Fruit fly (Drosophila melanogaster) whole organism, embryonic: Measurements from ENCODE around the gene Dis3.

ENCODE experiments used
- Antp ChIP-seq: fragments of 200-800 bp; sonication (Bioruptor generic); optimal IDR thresholded peaks from 3 replicates; lab custom pipeline; 2016; ENCODE audit warnings: missing biosample characterization, missing genetic modification characterization
- CG11456 ChIP-seq: fragments of 200-800 bp; sonication (Bioruptor generic); IDR thresholded peaks from 3 replicates; pipeline ENCODE4 v1.3.6; 2022; ENCODE audit warnings: missing biosample characterization, missing genetic modification characterization
- CG11696 ChIP-seq: fragments of 200-800 bp; sonication (Bioruptor generic); IDR thresholded peaks from 2 replicates; pipeline ENCODE4 v1.3.6; 2022; ENCODE audit warnings: missing biosample characterization, missing genetic modification characterization
- CG13287 ChIP-seq: fragments of 200-800 bp; sonication (Bioruptor generic); IDR thresholded peaks from 2 replicates; pipeline ENCODE4 v1.3.6; 2022; ENCODE audit warnings: missing biosample characterization, missing genetic modification characterization; ENCODE audit not compliant: partially characterized antibody
- CG14050 ChIP-seq: fragments of 200-800 bp; sonication (Bioruptor generic); IDR thresholded peaks from 3 replicates; pipeline ENCODE4 v1.3.6; 2022; ENCODE audit warnings: missing biosample characterization, missing genetic modification characterization
- CG14441 ChIP-seq: fragments of 200-800 bp; sonication (Bioruptor generic); IDR thresholded peaks from 2 replicates; pipeline ENCODE4 v1.3.6; 2022; ENCODE audit warnings: missing biosample characterization, missing genetic modification characterization
- CG14667 ChIP-seq: fragments of 200-800 bp; sonication (Bioruptor generic); IDR thresholded peaks from 2 replicates; pipeline ENCODE4 v1.3.6; 2022; ENCODE audit warnings: missing biosample characterization, missing genetic modification characterization
- CG14710 ChIP-seq: fragments of 200-800 bp; sonication (Bioruptor generic); optimal IDR thresholded peaks from 3 replicates; lab custom pipeline; 2019; ENCODE audit warnings: missing biosample characterization, mild to moderate bottlenecking, missing genetic modification characterization, moderate library complexity
- CG17829 ChIP-seq: fragments of 200-800 bp; optimal IDR thresholded peaks from 2 replicates; lab custom pipeline; 2019; ENCODE audit warnings: missing biosample characterization, mild to moderate bottlenecking, missing genetic modification characterization, moderate library complexity
- CG2116 ChIP-seq: fragments of 200-800 bp; sonication (Bioruptor generic); optimal IDR thresholded peaks from 3 replicates; lab custom pipeline; 2018; ENCODE audit warnings: missing biosample characterization, mild to moderate bottlenecking, missing genetic modification characterization
- CG2199 ChIP-seq: fragments of 200-800 bp; sonication (Bioruptor generic); IDR thresholded peaks from 3 replicates; pipeline ENCODE4 v1.3.6; 2022; ENCODE audit warnings: missing biosample characterization, missing genetic modification characterization
- CG30403 ChIP-seq: fragments of 200-800 bp; sonication (Bioruptor generic); optimal IDR thresholded peaks from 3 replicates; lab custom pipeline; 2016; ENCODE audit warnings: missing biosample characterization, missing genetic modification characterization
- CG31365 ChIP-seq: fragments of 200-800 bp; sonication (Bioruptor generic); optimal IDR thresholded peaks from 2 replicates; lab custom pipeline; 2018; ENCODE audit warnings: missing biosample characterization, mild to moderate bottlenecking, missing genetic modification characterization
- CG32767 ChIP-seq: fragments of 200-800 bp; sonication (Bioruptor generic); IDR thresholded peaks from 2 replicates; pipeline ENCODE4 v1.3.6; 2022; ENCODE audit warnings: missing biosample characterization, missing genetic modification characterization
- CG3407 ChIP-seq: fragments of 200-800 bp; sonication (Bioruptor generic); optimal IDR thresholded peaks from 2 replicates; lab custom pipeline; 2018; ENCODE audit warnings: missing biosample characterization, mild to moderate bottlenecking, missing genetic modification characterization
- CG42726 ChIP-seq: fragments of 200-800 bp; sonication (Bioruptor generic); IDR thresholded peaks from 2 replicates; pipeline ENCODE4 v1.3.6; 2022; ENCODE audit warnings: missing biosample characterization, missing genetic modification characterization; ENCODE audit not compliant: partially characterized antibody
- CG43689 ChIP-seq: fragments of 200-800 bp; sonication (Bioruptor generic); IDR thresholded peaks from 2 replicates; pipeline ENCODE4 v1.3.6; 2022; ENCODE audit warnings: missing biosample characterization, missing genetic modification characterization
- CG6254 ChIP-seq: fragments of 200-800 bp; sonication (Bioruptor generic); optimal IDR thresholded peaks from 3 replicates; lab custom pipeline; 2017; ENCODE audit warnings: mild to moderate bottlenecking, missing biosample characterization, missing genetic modification reagents, missing genetic modification characterization
- CG6654 ChIP-seq: fragments of 200-800 bp; sonication (Bioruptor generic); optimal IDR thresholded peaks from 2 replicates; lab custom pipeline; 2017; ENCODE audit warnings: missing biosample characterization, mild to moderate bottlenecking, missing genetic modification characterization
- CG6813 ChIP-seq: fragments of 200-800 bp; sonication (Bioruptor generic); optimal IDR thresholded peaks from 2 replicates; lab custom pipeline; 2017; ENCODE audit warnings: missing biosample characterization, missing genetic modification characterization, mild to moderate bottlenecking, moderate library complexity, missing genetic modification reagents
- CG8290 ChIP-seq, 3 experiments: fragments of 200-800 bp; sonication (Bioruptor generic); optimal IDR thresholded peaks; 2 replicates each; lab custom pipeline; 2016 to 2019; ENCODE audit warnings: missing biosample characterization in 3 of 3, missing genetic modification characterization in 3 of 3, mild to moderate bottlenecking in 2 of 3, moderate library complexity in 1 of 3
- CG8924 ChIP-seq: fragments of 200-800 bp; optimal IDR thresholded peaks from 3 replicates; lab custom pipeline; 2019; ENCODE audit warnings: missing biosample characterization, mild to moderate bottlenecking, missing genetic modification characterization, moderate library complexity
- CG8944 ChIP-seq: fragments of 200-800 bp; sonication (Bioruptor generic); optimal IDR thresholded peaks from 3 replicates; lab custom pipeline; 2016; ENCODE audit warnings: missing biosample characterization, missing genetic modification characterization
- Chrac-16 ChIP-seq: fragments of 200-800 bp; sonication (Bioruptor generic); optimal IDR thresholded peaks from 3 replicates; lab custom pipeline; 2016; ENCODE audit warnings: missing biosample characterization, missing genetic modification characterization
- D ChIP-seq, 2 experiments: fragments of 200-800 bp in 1 of 2; fragments of >200 bp in 1 of 2; sonication (Bioruptor generic) in 1 of 2; optimal IDR thresholded peaks; 2 replicates in 1 of 2; 3 replicates in 1 of 2; lab custom pipeline; 2017; ENCODE audit warnings: mild to moderate bottlenecking in 1 of 2, missing biosample characterization in 1 of 2, missing genetic modification characterization in 1 of 2, missing genetic modification reagents in 1 of 2
- E2f1 ChIP-seq: fragments of 200-800 bp; sonication (Bioruptor generic); IDR thresholded peaks from 2 replicates; pipeline ENCODE4 v1.3.6; 2022; ENCODE audit warnings: missing biosample characterization, missing genetic modification characterization
- H2.0 ChIP-seq: fragments of 200-800 bp; sonication (Bioruptor generic); IDR thresholded peaks from 2 replicates; pipeline ENCODE4 v1.3.6; 2022; ENCODE audit warnings: missing biosample characterization, missing genetic modification characterization
- Hr51 ChIP-seq, 2 experiments: fragments of 200-800 bp; sonication (Bioruptor generic); optimal IDR thresholded peaks; 2 replicates in 1 of 2; 3 replicates in 1 of 2; lab custom pipeline; 2016 to 2018; ENCODE audit warnings: missing biosample characterization in 2 of 2, missing genetic modification characterization in 2 of 2, mild to moderate bottlenecking in 1 of 2, moderate library complexity in 1 of 2
- Hsf ChIP-seq: fragments of 200-800 bp; sonication (Bioruptor generic); optimal IDR thresholded peaks from 3 replicates; lab custom pipeline; 2016; ENCODE audit warnings: missing biosample characterization, missing genetic modification characterization
- Mrtf ChIP-seq: fragments of 200-800 bp; sonication (Bioruptor generic); IDR thresholded peaks from 3 replicates; pipeline ENCODE4 v1.3.6; 2022; ENCODE audit warnings: missing biosample characterization, missing genetic modification characterization
- Oli ChIP-seq: fragments of 200-800 bp; sonication (Bioruptor generic); optimal IDR thresholded peaks from 2 replicates; lab custom pipeline; 2018; ENCODE audit warnings: missing biosample characterization, mild to moderate bottlenecking, missing genetic modification characterization, moderate library complexity
- Opbp ChIP-seq: fragments of 200-800 bp; sonication (Bioruptor generic); IDR thresholded peaks from 3 replicates; pipeline ENCODE4 v1.3.6; 2022; ENCODE audit warnings: missing biosample characterization, missing genetic modification characterization; ENCODE audit not compliant: partially characterized antibody
- Pdp1 ChIP-seq, 2 experiments: fragments of 200-800 bp; sonication (Bioruptor generic); optimal IDR thresholded peaks; 3 replicates each; lab custom pipeline; 2016; ENCODE audit warnings: missing biosample characterization in 2 of 2, missing genetic modification characterization in 2 of 2, mild to moderate bottlenecking in 1 of 2, moderate library complexity in 1 of 2
- Side ChIP-seq: fragments of 200-800 bp; sonication (Bioruptor generic); optimal IDR thresholded peaks from 2 replicates; lab custom pipeline; 2016; ENCODE audit warnings: missing biosample characterization, missing genetic modification characterization
- Sox100B ChIP-seq: fragments of 200-800 bp; sonication (Bioruptor generic); optimal IDR thresholded peaks from 3 replicates; lab custom pipeline; 2018; ENCODE audit warnings: missing biosample characterization, mild to moderate bottlenecking, missing genetic modification characterization
- YL-1 ChIP-seq: fragments of 200-800 bp; sonication (Bioruptor generic); optimal IDR thresholded peaks from 3 replicates; lab custom pipeline; 2017; ENCODE audit warnings: missing biosample characterization, mild to moderate bottlenecking, missing genetic modification characterization
- ara ChIP-seq: fragments of 200-800 bp; sonication (Bioruptor generic); IDR thresholded peaks from 2 replicates; pipeline ENCODE4 v1.3.6; 2022; ENCODE audit warnings: missing biosample characterization, missing genetic modification characterization
- btn ChIP-seq: fragments of 200-800 bp; sonication (Bioruptor generic); optimal IDR thresholded peaks from 2 replicates; lab custom pipeline; 2016; ENCODE audit warnings: missing biosample characterization, missing genetic modification characterization
- cad ChIP-seq: fragments of >200 bp; optimal IDR thresholded peaks from 2 replicates; lab custom pipeline; 2017; ENCODE audit warnings: missing biosample characterization, missing genetic modification characterization
- chinmo ChIP-seq: fragments of 200-800 bp; sonication (Bioruptor generic); IDR thresholded peaks from 4 replicates; pipeline ENCODE4 v1.3.6; 2022; ENCODE audit warnings: missing biosample characterization, missing genetic modification characterization; ENCODE audit not compliant: partially characterized antibody
- eve ChIP-seq, 2 experiments: fragments of >200 bp; optimal IDR thresholded peaks; 2 replicates each; lab custom pipeline; 2017; ENCODE audit warnings: missing biosample characterization in 2 of 2, missing genetic modification characterization in 2 of 2
- ken ChIP-seq: fragments of 200-800 bp; sonication (Bioruptor generic); IDR thresholded peaks from 3 replicates; pipeline ENCODE4 v1.3.6; 2022; ENCODE audit warnings: missing biosample characterization, missing genetic modification characterization
- kni ChIP-seq: fragments of 200-800 bp; sonication (Bioruptor generic); optimal IDR thresholded peaks from 3 replicates; lab custom pipeline; 2017; ENCODE audit warnings: mild to moderate bottlenecking, missing biosample characterization, missing genetic modification reagents, missing genetic modification characterization
- luna ChIP-seq: fragments of 200-800 bp; sonication (Bioruptor generic); optimal IDR thresholded peaks from 2 replicates; lab custom pipeline; 2016; ENCODE audit warnings: missing biosample characterization, missing genetic modification characterization
- maf-S ChIP-seq: fragments of 200-800 bp; sonication (Bioruptor generic); optimal IDR thresholded peaks from 2 replicates; lab custom pipeline; 2016; ENCODE audit warnings: missing biosample characterization, missing genetic modification characterization
- mirr ChIP-seq: fragments of 200-800 bp; sonication (Bioruptor generic); optimal IDR thresholded peaks from 3 replicates; lab custom pipeline; 2018; ENCODE audit warnings: missing biosample characterization, mild to moderate bottlenecking, missing genetic modification characterization
- onecut ChIP-seq: fragments of 200-800 bp; sonication (Bioruptor generic); IDR thresholded peaks from 2 replicates; pipeline ENCODE4 v1.3.6; 2022; ENCODE audit warnings: missing biosample characterization, missing genetic modification characterization
- p53 ChIP-seq: fragments of 200-800 bp; sonication (Bioruptor generic); optimal IDR thresholded peaks from 2 replicates; lab custom pipeline; 2016; ENCODE audit warnings: missing biosample characterization, missing genetic modification characterization
- ro ChIP-seq: fragments of 200-800 bp; sonication (Bioruptor generic); IDR thresholded peaks from 2 replicates; pipeline ENCODE4 v1.3.6; 2022; ENCODE audit warnings: missing biosample characterization, missing genetic modification characterization
- stwl ChIP-seq: fragments of 200-800 bp; sonication (Bioruptor generic); optimal IDR thresholded peaks from 3 replicates; lab custom pipeline; 2018; ENCODE audit warnings: missing biosample characterization, mild to moderate bottlenecking, missing genetic modification characterization, moderate library complexity
- z ChIP-seq: fragments of 200-800 bp; sonication (Bioruptor generic); IDR thresholded peaks from 3 replicates; pipeline ENCODE4 v1.3.6; 2022; ENCODE audit warnings: missing biosample characterization, missing genetic modification characterization

The Dis3 gene

dm6 chr3R:24293171-24293570 lies 40.1 kb upstream of the Dis3 start (continued):
- TF ChIP-seq btn (no peak), CG11456 (0 out of 3 replicates have a peak, but pooled peaks have one; percentile 18), CG42726 (GFP tag; lab: Robert Waterston, UW) (no peak), CG43689 (GFP tag; lab: Robert Waterston, UW) (no peak), onecut (GFP tag; lab: Robert Waterston, UW) (no peak), CG14050 (GFP tag; lab: Robert Waterston, UW) (no peak), CG2116 (GFP tag; lab: Kevin White, UChicago) (no peak), stwl (no peak), chinmo (GFP tag; lab: Robert Waterston, UW) (no peak), CG14710 (tag; lab: Kevin White, UChicago) (peak; percentile 71), ken (no peak), CG8290 (GFP tag; optimal IDR thresholded peaks at IDR 0.05; lab: Kevin White, UChicago) (no peak), CG8290 (tag; optimal IDR thresholded peaks at IDR 0.05; lab: Kevin White, UChicago) (no peak), ro (GFP tag; lab: Robert Waterston, UW) (no peak), CG11696 (GFP tag; lab: Robert Waterston, UW) (no peak), Side (GFP tag; lab: Kevin White, UChicago) (no peak), Chrac-16 (GFP tag; lab: Kevin White, UChicago) (no peak), CG30403 (GFP tag; lab: Kevin White, UChicago) (no peak), CG6813 (GFP tag; lab: Kevin White, UChicago) (peak; percentile 72), z (GFP tag; lab: Robert Waterston, UW) (no peak), D (optimal IDR thresholded peaks at IDR 0.05; lab: Kevin White, UChicago) (no peak), D (GFP tag; optimal IDR thresholded peaks at IDR 0.05; lab: Kevin White, UChicago) (peak; percentile 46), Hsf (GFP tag; lab: Kevin White, UChicago) (no peak), luna (no peak), CG32767 (no peak), CG8944 (GFP tag; lab: Kevin White, UChicago) (no peak), cad (GFP tag; lab: Kevin White, UChicago) (no peak), CG14667 (GFP tag; lab: Robert Waterston, UW) (no peak), E2f1 (GFP tag; lab: Robert Waterston, UW) (no peak), CG8924 (tag; lab: Kevin White, UChicago) (peak; percentile 22), CG6254 (GFP tag; lab: Kevin White, UChicago) (peak; percentile 48), Antp (GFP tag; lab: Kevin White, UChicago) (no peak), CG6654 (no peak), kni (GFP tag; lab: Kevin White, UChicago) (peak; percentile 77), YL-1 (no peak), CG13287 (no peak), mirr (GFP tag; lab: Kevin White, UChicago) (no peak), Hr51 (GFP tag; optimal IDR thresholded peaks at IDR 0.05; lab: Kevin White, UChicago) (no peak), maf-S (GFP tag; lab: Kevin White, UChicago) (no peak), p53 (GFP tag; lab: Kevin White, UChicago) (no peak), Oli (no peak), CG2199 (GFP tag; lab: Robert Waterston, UW) (no peak), CG14441 (GFP tag; lab: Robert Waterston, UW) (no peak), ara (GFP tag; lab: Robert Waterston, UW) (no peak), CG17829 (tag; lab: Kevin White, UChicago) (peak; percentile 24), Opbp (GFP tag; lab: Robert Waterston, UW) (no peak), eve (GFP tag; optimal IDR thresholded peaks at IDR 0.05; lab: Kevin White, UChicago) (no peak), H2.0 (GFP tag; lab: Robert Waterston, UW) (no peak), CG31365 (peak; percentile 48), CG3407 (GFP tag; lab: Kevin White, UChicago) (peak; percentile 57), Mrtf (no peak), Pdp1 (GFP tag; optimal IDR thresholded peaks at IDR 0.05; lab: Kevin White, UChicago) (peak in 1 of 2 experiments; percentile 5), Sox100B (GFP tag; lab: Kevin White, UChicago) (peak; percentile 54)
